Worm (Caenorhabditis elegans) whole organism, L1 larva: Measurements from ENCODE around the gene srbc-7.
A peak's percentile ranks its signal among the peaks of the same experiment; 100 is the strongest.

Experiments used
- C04F5.9 ChIP-seq: sonication (generic microtip); optimal IDR thresholded peaks from 2 replicates; lab custom pipeline; 2016; ENCODE audit warnings: missing genetic modification characterization, missing compliant biosample characterization
- C34B4.2 ChIP-seq: sonication (generic microtip); optimal IDR thresholded peaks from 2 replicates; lab custom pipeline; 2017; ENCODE audit warnings: mild to moderate bottlenecking, missing genetic modification characterization, missing compliant biosample characterization
- F16B12.6 ChIP-seq: fragments of 150-350 bp; optimal IDR thresholded peaks from 2 replicates; lab custom pipeline; 2014; ENCODE audit warnings: missing biosample characterization, missing genetic modification characterization
- Y116A8C.19 ChIP-seq: sonication (generic microtip); optimal IDR thresholded peaks from 2 replicates; lab custom pipeline; 2016; ENCODE audit warnings: missing compliant biosample characterization, missing genetic modification characterization, borderline replicate concordance
- alr-1 ChIP-seq: fragments of 200-800 bp; sonication (Bioruptor generic); optimal IDR thresholded peaks from 2 replicates; lab custom pipeline; 2018; ENCODE audit warnings: borderline replicate concordance, mild to moderate bottlenecking, missing genetic modification characterization, missing compliant biosample characterization
- ceh-88 ChIP-seq: fragments of 200-800 bp; sonication (Bioruptor generic); IDR thresholded peaks from 2 replicates; pipeline ENCODE4 v1.3.6; 2022; ENCODE audit warnings: missing genetic modification characterization, missing compliant biosample characterization
- ces-1 ChIP-seq: fragments of 150-350 bp; optimal IDR thresholded peaks from 2 replicates; lab custom pipeline; 2014; ENCODE audit warnings: missing biosample characterization, missing genetic modification reagents, missing genetic modification characterization
- dsc-1 ChIP-seq: sonication (generic microtip); optimal IDR thresholded peaks from 2 replicates; lab custom pipeline; 2016; ENCODE audit warnings: mild to moderate bottlenecking, missing genetic modification characterization, missing compliant biosample characterization
- efl-1 ChIP-seq, 4 experiments: fragments of 150-350 bp; optimal IDR thresholded peaks in 3 of 4; peaks in 1 of 4; 1 replicate in 1 of 4; 2 replicates in 3 of 4; lab custom pipeline; 2014; ENCODE audit warnings: missing biosample characterization in 2 of 4, missing genetic modification characterization in 2 of 4, missing genetic modification reagents in 2 of 4
- egl-27 ChIP-seq, 2 experiments: fragments of 150-350 bp in 1 of 2; sonication (generic microtip); optimal IDR thresholded peaks; 3 replicates each; lab custom pipeline; 2017 to 2018; ENCODE audit warnings: missing biosample characterization in 2 of 2, missing genetic modification characterization in 2 of 2, missing genetic modification reagents in 2 of 2
- elt-2 ChIP-seq: sonication (generic microtip); optimal IDR thresholded peaks from 2 replicates; lab custom pipeline; 2016; ENCODE audit warnings: missing genetic modification characterization, mild to moderate bottlenecking, inconsistent platforms, missing compliant biosample characterization, missing genetic modification reagents
- elt-3 ChIP-seq, 6 experiments: fragments of 150-350 bp in 1 of 6; sonication (generic microtip); optimal IDR thresholded peaks; 2 replicates each; lab custom pipeline; 2017 to 2018; ENCODE audit warnings: missing biosample characterization in 6 of 6, missing genetic modification characterization in 6 of 6, inconsistent platforms in 1 of 6
- fkh-4 ChIP-seq: sonication (generic microtip); optimal IDR thresholded peaks from 2 replicates; lab custom pipeline; 2016; ENCODE audit warnings: missing compliant biosample characterization, missing genetic modification characterization, borderline replicate concordance
- fkh-8 ChIP-seq: sonication (generic microtip); optimal IDR thresholded peaks from 2 replicates; lab custom pipeline; 2016; ENCODE audit warnings: mild to moderate bottlenecking, missing genetic modification characterization, missing compliant biosample characterization
- fos-1 ChIP-seq: fragments of 150-350 bp; optimal IDR thresholded peaks from 2 replicates; lab custom pipeline; 2014; ENCODE audit warnings: missing biosample characterization, missing genetic modification characterization
- hlh-17 ChIP-seq: fragments of 200-800 bp; sonication (Bioruptor generic); optimal IDR thresholded peaks from 2 replicates; lab custom pipeline; 2018; ENCODE audit warnings: missing genetic modification characterization, mild to moderate bottlenecking, missing compliant biosample characterization, moderate library complexity, borderline replicate concordance
- hlh-4 ChIP-seq: sonication (generic microtip); optimal IDR thresholded peaks from 2 replicates; lab custom pipeline; 2016; ENCODE audit warnings: mild to moderate bottlenecking, missing genetic modification characterization, missing compliant biosample characterization
- isw-1 ChIP-seq: fragments of 200-800 bp; sonication (Bioruptor generic); IDR thresholded peaks from 2 replicates; pipeline ENCODE4 v1.3.6; 2022; ENCODE audit warnings: missing genetic modification characterization, missing compliant biosample characterization
- jun-1 ChIP-seq: fragments of 150-350 bp; optimal IDR thresholded peaks from 2 replicates; lab custom pipeline; 2014; ENCODE audit warnings: missing biosample characterization, missing genetic modification reagents, missing genetic modification characterization
- lin-13 ChIP-seq: fragments of 150-350 bp; optimal IDR thresholded peaks from 2 replicates; lab custom pipeline; 2014; ENCODE audit warnings: missing biosample characterization, missing genetic modification reagents, missing genetic modification characterization
- lin-14 ChIP-seq: fragments of 200-800 bp; sonication (Bioruptor generic); optimal IDR thresholded peaks from 2 replicates; lab custom pipeline; 2018; ENCODE audit warnings: mild to moderate bottlenecking, missing genetic modification characterization, moderate library complexity, missing compliant biosample characterization
- lsy-2 ChIP-seq, 2 experiments: fragments of 150-350 bp; optimal IDR thresholded peaks; 2 replicates each; lab custom pipeline; 2014; ENCODE audit warnings: missing biosample characterization in 2 of 2, missing genetic modification characterization in 2 of 2
- mab-9 ChIP-seq: fragments of 200-800 bp; sonication (Bioruptor generic); IDR thresholded peaks from 2 replicates; pipeline ENCODE4 v1.3.6; 2022; ENCODE audit warnings: missing genetic modification reagents, missing genetic modification characterization, missing compliant biosample characterization
- mep-1 ChIP-seq: fragments of 150-350 bp; optimal IDR thresholded peaks from 2 replicates; lab custom pipeline; 2014; ENCODE audit warnings: missing biosample characterization, missing genetic modification characterization
- nhr-28 ChIP-seq: fragments of 150-350 bp; optimal IDR thresholded peaks from 2 replicates; lab custom pipeline; 2014; ENCODE audit warnings: missing biosample characterization, missing genetic modification characterization
- nhr-71 ChIP-seq: sonication (generic microtip); optimal IDR thresholded peaks from 2 replicates; lab custom pipeline; 2016; ENCODE audit warnings: mild to moderate bottlenecking, missing genetic modification characterization, moderate library complexity, missing compliant biosample characterization
- nhr-76 ChIP-seq: sonication (generic microtip); optimal IDR thresholded peaks from 2 replicates; lab custom pipeline; 2017; ENCODE audit warnings: missing biosample characterization, missing genetic modification characterization
- nhr-77 ChIP-seq: fragments of 150-350 bp; optimal IDR thresholded peaks from 2 replicates; lab custom pipeline; 2014; ENCODE audit warnings: missing biosample characterization, missing genetic modification characterization
- nhr-90 ChIP-seq: sonication (generic microtip); optimal IDR thresholded peaks from 2 replicates; lab custom pipeline; 2016; ENCODE audit warnings: mild to moderate bottlenecking, missing genetic modification characterization, missing compliant biosample characterization; ENCODE audit not compliant: poor library complexity
- pag-3 ChIP-seq: sonication (generic microtip); optimal IDR thresholded peaks from 2 replicates; lab custom pipeline; 2017; ENCODE audit warnings: missing genetic modification characterization, mild to moderate bottlenecking, missing compliant biosample characterization, antibody characterized with exemption, borderline replicate concordance; ENCODE audit not compliant: insufficient read depth
- pax-3 ChIP-seq: fragments of 200-800 bp; sonication (Bioruptor generic); optimal IDR thresholded peaks from 2 replicates; lab custom pipeline; 2018; ENCODE audit warnings: mild to moderate bottlenecking, missing genetic modification characterization, moderate library complexity, missing compliant biosample characterization
- pqm-1 ChIP-seq: sonication (generic microtip); optimal IDR thresholded peaks from 3 replicates; lab custom pipeline; 2017; ENCODE audit warnings: missing biosample characterization, missing genetic modification characterization
- rnt-1 ChIP-seq: sonication (generic microtip); optimal IDR thresholded peaks from 2 replicates; lab custom pipeline; 2016; ENCODE audit warnings: mild to moderate bottlenecking, missing genetic modification characterization, moderate library complexity, missing compliant biosample characterization
- skn-1 ChIP-seq: fragments of 150-350 bp; optimal IDR thresholded peaks from 2 replicates; lab custom pipeline; 2014; ENCODE audit warnings: missing biosample characterization, missing genetic modification characterization
- snu-23 ChIP-seq: sonication (generic microtip); optimal IDR thresholded peaks from 2 replicates; lab custom pipeline; 2016; ENCODE audit warnings: missing genetic modification characterization, missing compliant biosample characterization
- sptf-1 ChIP-seq: fragments of 150-350 bp; optimal IDR thresholded peaks from 2 replicates; lab custom pipeline; 2014; ENCODE audit warnings: missing biosample characterization, missing genetic modification characterization
- swsn-7 ChIP-seq: sonication (generic microtip); optimal IDR thresholded peaks from 2 replicates; lab custom pipeline; 2016; ENCODE audit warnings: missing genetic modification characterization, missing compliant biosample characterization
- tbx-2 ChIP-seq: sonication (generic microtip); optimal IDR thresholded peaks from 2 replicates; lab custom pipeline; 2016; ENCODE audit warnings: missing genetic modification characterization, missing compliant biosample characterization
- tlp-1 ChIP-seq: fragments of 150-350 bp; optimal IDR thresholded peaks from 2 replicates; lab custom pipeline; 2014; ENCODE audit warnings: missing biosample characterization, missing genetic modification characterization
- unc-130 ChIP-seq: fragments of 150-350 bp; optimal IDR thresholded peaks from 2 replicates; lab custom pipeline; 2017; ENCODE audit warnings: missing biosample characterization, missing genetic modification characterization, inconsistent platforms
- unc-86 ChIP-seq: sonication (generic microtip); optimal IDR thresholded peaks from 2 replicates; lab custom pipeline; 2016; ENCODE audit warnings: missing genetic modification characterization, missing compliant biosample characterization
- unc-98 ChIP-seq: fragments of 200-800 bp; sonication (Bioruptor generic); IDR thresholded peaks from 2 replicates; pipeline ENCODE4 v1.3.6; 2022; ENCODE audit warnings: missing genetic modification characterization, missing compliant biosample characterization
- xbp-1 ChIP-seq: sonication (generic microtip); optimal IDR thresholded peaks from 2 replicates; lab custom pipeline; 2016; ENCODE audit warnings: missing genetic modification characterization, missing compliant biosample characterization
- ztf-11 ChIP-seq, 2 experiments: sonication (generic microtip); optimal IDR thresholded peaks; 2 replicates each; lab custom pipeline; 2016 to 2017; ENCODE audit warnings: missing genetic modification characterization in 2 of 2, missing biosample characterization in 1 of 2, missing compliant biosample characterization in 1 of 2

srbc-7 gene

ce11 chrV:7436911-7437310 is 50.5 kb downstream of the srbc-7 start (continued):
- no peak for TF ChIP-seq fos-1
- TF ChIP-seq elt-2 (tag; lab: Kevin White, UChicago): no peak
- TF ChIP-seq F16B12.6 (tag; lab: Kevin White, UChicago): no peak
- no peak for TF ChIP-seq egl-27 (tag; optimal IDR thresholded peaks at IDR 0.05; lab: Kevin White, UChicago)
- TF ChIP-seq elt-3 (tag; optimal IDR thresholded peaks at IDR 0.05; lab: Kevin White, UChicago): peak in 4 of 6 experiments; percentile 0 to 97 (median 50)
- peak in 1 of 2 experiments; percentile 14 for TF ChIP-seq efl-1 (optimal IDR thresholded peaks at IDR 0.05; lab: Kevin White, UChicago)
- peak in 1 of 2 experiments; percentile 1 for TF ChIP-seq efl-1 (GFP tag; optimal IDR thresholded peaks at IDR 0.05 in 1 of 2; lab: Kevin White, UChicago)
- TF ChIP-seq ceh-88 (GFP tag; lab: Robert Waterston, UW): no peak; the same call in 1 of the 2 replicates
- no peak for TF ChIP-seq isw-1 (GFP tag; lab: Robert Waterston, UW)
- no peak for TF ChIP-seq pag-3 (tag; lab: Kevin White, UChicago)
- TF ChIP-seq nhr-77 (tag; lab: Kevin White, UChicago): no peak
- no peak for TF ChIP-seq pax-3 (tag; lab: Kevin White, UChicago)
- TF ChIP-seq lin-14 (GFP tag; lab: Kevin White, UChicago): peak; percentile 71
- TF ChIP-seq mep-1 (tag; lab: Kevin White, UChicago): peak; percentile 58
- no peak for TF ChIP-seq hlh-4 (tag; lab: Kevin White, UChicago)
- peak; percentile 72 for TF ChIP-seq unc-130 (tag; lab: Kevin White, UChicago)
- no peak for TF ChIP-seq tlp-1
- TF ChIP-seq mab-9 (GFP tag; lab: Robert Waterston, UW): no peak
- no peak for TF ChIP-seq C04F5.9
- peak; percentile 4 for TF ChIP-seq swsn-7 (tag; lab: Kevin White, UChicago)
- no peak for TF ChIP-seq nhr-28 (tag; lab: Kevin White, UChicago)
- no peak for TF ChIP-seq ztf-11 (tag; optimal IDR thresholded peaks at IDR 0.05; lab: Kevin White, UChicago)
- peak; percentile 80 for TF ChIP-seq nhr-71 (tag; lab: Kevin White, UChicago)
- no peak for TF ChIP-seq ces-1 (GFP tag; lab: Kevin White, UChicago)
- TF ChIP-seq snu-23 (GFP tag; lab: Kevin White, UChicago): peak; percentile 74
- no peak for TF ChIP-seq unc-86
- TF ChIP-seq hlh-17 (GFP tag; lab: Kevin White, UChicago): no peak
- no peak for TF ChIP-seq fkh-4 (tag; lab: Kevin White, UChicago)
- no peak for TF ChIP-seq alr-1
- peak; percentile 54 for TF ChIP-seq skn-1 (tag; lab: Kevin White, UChicago)
- TF ChIP-seq C34B4.2 (tag; lab: Kevin White, UChicago): no peak
- TF ChIP-seq sptf-1 (tag; lab: Kevin White, UChicago): no peak
- no peak for TF ChIP-seq fkh-8 (tag; lab: Kevin White, UChicago)
- no peak for TF ChIP-seq pqm-1
- TF ChIP-seq jun-1 (tag; lab: Kevin White, UChicago): no peak
- TF ChIP-seq lsy-2 (tag; optimal IDR thresholded peaks at IDR 0.05; lab: Kevin White, UChicago): peak in 1 of 2 experiments; percentile 44
- TF ChIP-seq nhr-76 (tag; lab: Kevin White, UChicago): no peak
- TF ChIP-seq nhr-90 (tag; lab: Kevin White, UChicago): peak; percentile 77
- no peak for TF ChIP-seq lin-13 (GFP tag; lab: Kevin White, UChicago)
- TF ChIP-seq tbx-2 (tag; lab: Kevin White, UChicago): peak; percentile 65
- TF ChIP-seq, all 84 proteins: peak for 25

- TF ChIP-seq unc-130 (tag; lab: Kevin White, UChicago) (no peak), xbp-1 (tag; lab: Kevin White, UChicago) (no peak), dsc-1 (no peak), unc-98 (GFP tag; lab: Robert Waterston, UW) (no peak), rnt-1 (tag; lab: Kevin White, UChicago) (no peak), Y116A8C.19 (tag; lab: Kevin White, UChicago) (no peak), pax-3 (tag; lab: Kevin White, UChicago) (no peak), lsy-2 (tag; optimal IDR thresholded peaks at IDR 0.05; lab: Kevin White, UChicago) (no peak), nhr-76 (tag; lab: Kevin White, UChicago) (no peak)
Observed at ce11 chrV:7436509-7436908, 50.9 kb downstream of the srbc-7 start.
